Fruit fly (Drosophila melanogaster): ENCODE data around the gene Ugt301D1.

- TF ChIP-seq pan (optimal IDR thresholded peaks at IDR 0.05) (no peak), psq (optimal IDR thresholded peaks at IDR 0.05) (no peak), CG8478 (optimal IDR thresholded peaks at IDR 0.05) (no peak), Dll (optimal IDR thresholded peaks at IDR 0.05) (no peak)
These were observed 40.1 kb downstream of the Ugt301D1 start for dm6 chr2L:18549470-18549869.

Data from whole organism.